Fruit fly (Drosophila melanogaster) S2 (cell line): ENCODE measurements around the gene CG14818.

Experiments used
- CG8478 ChIP-seq: fragments of >200 bp; optimal IDR thresholded peaks from 2 replicates; lab custom pipeline; 2018
- CTCF ChIP-seq, 2 experiments: fragments of >200 bp; optimal IDR thresholded peaks; 2 replicates each; lab custom pipeline; 2018

dm6 chrX:1901605-1902136 lies 22.1 kb upstream of the CG14818 start, which contains the start of gene Ldaf1:
- TF ChIP-seq CG8478 (lab: Kevin White, UChicago) (no peak), CTCF (optimal IDR thresholded peaks at IDR 0.05; lab: Kevin White, UChicago) (no peak)
